Fruit fly (Drosophila melanogaster) whole organism, embryonic: ENCODE measurements around the gene CG17300.

Experiments
- Abd-B ChIP-seq: fragments of 200-800 bp; sonication (Bioruptor generic); optimal IDR thresholded peaks from 2 replicates; lab custom pipeline; 2018; ENCODE audit warnings: missing biosample characterization, mild to moderate bottlenecking, missing genetic modification characterization, moderate library complexity
- BEAF-32 ChIP-seq: fragments of 200-800 bp; sonication (Bioruptor generic); optimal IDR thresholded peaks from 3 replicates; lab custom pipeline; 2017; ENCODE audit warnings: missing biosample characterization, missing genetic modification characterization, mild to moderate bottlenecking, moderate library complexity, missing genetic modification reagents
- Bgb ChIP-seq: fragments of 200-800 bp; sonication (Bioruptor generic); IDR thresholded peaks from 2 replicates; pipeline ENCODE4 v1.3.6; 2022; ENCODE audit warnings: missing biosample characterization, missing genetic modification characterization; ENCODE audit not compliant: partially characterized antibody
- Bteb2 ChIP-seq: fragments of 200-800 bp; sonication (Bioruptor generic); optimal IDR thresholded peaks from 2 replicates; lab custom pipeline; 2016; ENCODE audit warnings: missing biosample characterization, missing genetic modification characterization
- CG11723 ChIP-seq: fragments of 200-800 bp; sonication (Bioruptor generic); optimal IDR thresholded peaks from 2 replicates; lab custom pipeline; 2017; ENCODE audit warnings: missing biosample characterization, mild to moderate bottlenecking, missing genetic modification characterization
- CG12659 ChIP-seq: fragments of 200-800 bp; sonication (Bioruptor generic); optimal IDR thresholded peaks from 3 replicates; lab custom pipeline; 2017; ENCODE audit warnings: mild to moderate bottlenecking, missing biosample characterization, missing genetic modification reagents, missing genetic modification characterization
- CG12942 ChIP-seq: fragments of 200-800 bp; sonication (Bioruptor generic); optimal IDR thresholded peaks from 3 replicates; lab custom pipeline; 2016; ENCODE audit warnings: missing biosample characterization, missing genetic modification characterization
- CG13624 ChIP-seq: fragments of 200-800 bp; sonication (Bioruptor generic); optimal IDR thresholded peaks from 2 replicates; lab custom pipeline; 2016; ENCODE audit warnings: missing biosample characterization, missing genetic modification characterization
- CG14014 ChIP-seq: fragments of 200-800 bp; sonication (Bioruptor generic); IDR thresholded peaks from 2 replicates; pipeline ENCODE4 v1.3.6; 2022; ENCODE audit warnings: missing biosample characterization, missing genetic modification characterization
- CG15073 ChIP-seq: fragments of 200-800 bp; sonication (Bioruptor generic); optimal IDR thresholded peaks from 2 replicates; lab custom pipeline; 2016; ENCODE audit warnings: missing biosample characterization, missing genetic modification characterization
- CG17568 ChIP-seq: fragments of 200-800 bp; sonication (Bioruptor generic); optimal IDR thresholded peaks from 2 replicates; lab custom pipeline; 2018; ENCODE audit warnings: missing biosample characterization, mild to moderate bottlenecking, missing genetic modification characterization, moderate library complexity
- CG17829 ChIP-seq: fragments of 200-800 bp; optimal IDR thresholded peaks from 2 replicates; lab custom pipeline; 2019; ENCODE audit warnings: missing biosample characterization, mild to moderate bottlenecking, missing genetic modification characterization, moderate library complexity
- CG2199 ChIP-seq: fragments of 200-800 bp; sonication (Bioruptor generic); IDR thresholded peaks from 3 replicates; pipeline ENCODE4 v1.3.6; 2022; ENCODE audit warnings: missing biosample characterization, missing genetic modification characterization
- CG31365 ChIP-seq: fragments of 200-800 bp; sonication (Bioruptor generic); optimal IDR thresholded peaks from 2 replicates; lab custom pipeline; 2018; ENCODE audit warnings: missing biosample characterization, mild to moderate bottlenecking, missing genetic modification characterization
- CG4328 ChIP-seq: fragments of 200-800 bp; sonication (Bioruptor generic); optimal IDR thresholded peaks from 3 replicates; lab custom pipeline; 2017; ENCODE audit warnings: missing biosample characterization, missing genetic modification reagents, missing genetic modification characterization
- CG43689 ChIP-seq: fragments of 200-800 bp; sonication (Bioruptor generic); IDR thresholded peaks from 2 replicates; pipeline ENCODE4 v1.3.6; 2022; ENCODE audit warnings: missing biosample characterization, missing genetic modification characterization
- CG4617 ChIP-seq: fragments of 200-800 bp; sonication (Bioruptor generic); optimal IDR thresholded peaks from 3 replicates; lab custom pipeline; 2016; ENCODE audit warnings: missing biosample characterization, missing genetic modification characterization, borderline replicate concordance
- CG7786 ChIP-seq: fragments of 200-800 bp; sonication (Bioruptor generic); optimal IDR thresholded peaks from 2 replicates; lab custom pipeline; 2016; ENCODE audit warnings: missing biosample characterization, missing genetic modification characterization
- CG8281 ChIP-seq: fragments of 200-800 bp; sonication (Bioruptor generic); optimal IDR thresholded peaks from 2 replicates; lab custom pipeline; 2018; ENCODE audit warnings: missing biosample characterization, mild to moderate bottlenecking, missing genetic modification characterization, moderate library complexity
- CG9817 ChIP-seq: fragments of 200-800 bp; sonication (Bioruptor generic); optimal IDR thresholded peaks from 2 replicates; lab custom pipeline; 2018; ENCODE audit warnings: missing biosample characterization, mild to moderate bottlenecking, missing genetic modification characterization, moderate library complexity
- Chrac-16 ChIP-seq: fragments of 200-800 bp; sonication (Bioruptor generic); optimal IDR thresholded peaks from 3 replicates; lab custom pipeline; 2016; ENCODE audit warnings: missing biosample characterization, missing genetic modification characterization
- Doc2 ChIP-seq: fragments of 200-800 bp; sonication (Bioruptor generic); IDR thresholded peaks from 2 replicates; pipeline ENCODE4 v1.3.6; 2022; ENCODE audit warnings: missing biosample characterization, missing genetic modification characterization
- E2f2 ChIP-seq: fragments of 200-800 bp; sonication (Bioruptor generic); IDR thresholded peaks from 2 replicates; pipeline ENCODE4 v1.3.6; 2022; ENCODE audit warnings: missing biosample characterization, missing genetic modification characterization
- Ets97D ChIP-seq: fragments of 200-800 bp; sonication (Bioruptor generic); optimal IDR thresholded peaks from 3 replicates; lab custom pipeline; 2016; ENCODE audit warnings: missing biosample characterization, missing genetic modification characterization
- Gsc ChIP-seq: fragments of 200-800 bp; sonication (Bioruptor generic); IDR thresholded peaks from 2 replicates; pipeline ENCODE4 v1.3.6; 2022; ENCODE audit warnings: missing biosample characterization, missing genetic modification characterization
- HLH3B ChIP-seq: fragments of 200-800 bp; sonication (Bioruptor generic); IDR thresholded peaks from 2 replicates; pipeline ENCODE4 v1.3.6; 2022; ENCODE audit warnings: missing biosample characterization, missing genetic modification characterization
- Mes4 ChIP-seq: fragments of 200-800 bp; sonication (Bioruptor generic); optimal IDR thresholded peaks from 2 replicates; lab custom pipeline; 2016; ENCODE audit warnings: missing biosample characterization, missing genetic modification characterization
- NFAT ChIP-seq: fragments of 200-800 bp; sonication (Bioruptor generic); IDR thresholded peaks from 2 replicates; pipeline ENCODE4 v1.3.6; 2022; ENCODE audit warnings: missing biosample characterization, missing genetic modification characterization
- Rx ChIP-seq: fragments of 200-800 bp; sonication (Bioruptor generic); IDR thresholded peaks from 2 replicates; pipeline ENCODE4 v1.3.6; 2022; ENCODE audit warnings: missing biosample characterization, missing genetic modification characterization
- Tbp ChIP-seq: fragments of >200 bp; optimal IDR thresholded peaks from 2 replicates; lab custom pipeline; 2018; ENCODE audit warnings: missing biosample characterization, missing genetic modification characterization
- Vsx1 ChIP-seq: fragments of 200-800 bp; sonication (Bioruptor generic); optimal IDR thresholded peaks from 2 replicates; lab custom pipeline; 2017; ENCODE audit warnings: missing biosample characterization, mild to moderate bottlenecking, missing genetic modification characterization, missing genetic modification reagents
- btn ChIP-seq: fragments of 200-800 bp; sonication (Bioruptor generic); optimal IDR thresholded peaks from 2 replicates; lab custom pipeline; 2016; ENCODE audit warnings: missing biosample characterization, missing genetic modification characterization
- caup ChIP-seq: fragments of 200-800 bp; sonication (Bioruptor generic); optimal IDR thresholded peaks from 3 replicates; lab custom pipeline; 2017; ENCODE audit warnings: missing biosample characterization, mild to moderate bottlenecking, missing genetic modification characterization, moderate library complexity; ENCODE audit not compliant: severe bottlenecking
- croc ChIP-seq: fragments of 200-800 bp; sonication (Bioruptor generic); conservative IDR thresholded peaks from 3 replicates; pipeline ENCODE4 v1.3.6; 2022; ENCODE audit warnings: missing biosample characterization, missing genetic modification characterization
- crol ChIP-seq: fragments of 200-800 bp; sonication (Bioruptor generic); IDR thresholded peaks from 2 replicates; pipeline ENCODE4 v1.3.6; 2022; ENCODE audit warnings: missing biosample characterization, missing genetic modification characterization
- exex ChIP-seq: fragments of 200-800 bp; sonication (Bioruptor generic); optimal IDR thresholded peaks from 4 replicates; lab custom pipeline; 2018; ENCODE audit warnings: missing biosample characterization, mild to moderate bottlenecking, missing genetic modification characterization, moderate library complexity
- inv ChIP-seq: fragments of 200-800 bp; sonication (Bioruptor generic); IDR thresholded peaks from 2 replicates; pipeline ENCODE4 v1.3.6; 2022; ENCODE audit warnings: missing biosample characterization, missing genetic modification characterization; ENCODE audit not compliant: partially characterized antibody
- lola ChIP-seq, 3 experiments: fragments of >200 bp in 2 of 3; fragments of 200-800 bp in 1 of 3; sonication (Bioruptor generic) in 1 of 3; optimal IDR thresholded peaks; 2 replicates each; lab custom pipeline; 2017 to 2019; ENCODE audit warnings: missing biosample characterization in 3 of 3, missing genetic modification characterization in 3 of 3, mild to moderate bottlenecking in 1 of 3, moderate library complexity in 1 of 3
- nerfin-1 ChIP-seq: fragments of 200-800 bp; sonication (Bioruptor generic); optimal IDR thresholded peaks from 3 replicates; lab custom pipeline; 2019; ENCODE audit warnings: missing biosample characterization, mild to moderate bottlenecking, missing genetic modification characterization, moderate library complexity
- otp ChIP-seq: fragments of 200-800 bp; sonication (Bioruptor generic); IDR thresholded peaks from 3 replicates; pipeline ENCODE4, ENCODE4 v1.3.6; 2022; ENCODE audit warnings: missing biosample characterization, missing genetic modification characterization
- rib ChIP-seq: fragments of 200-800 bp; sonication (Bioruptor generic); IDR thresholded peaks from 2 replicates; pipeline ENCODE4 v1.3.6; 2022; ENCODE audit warnings: missing biosample characterization, missing genetic modification characterization
- row ChIP-seq: fragments of 200-800 bp; sonication (Bioruptor generic); IDR thresholded peaks from 3 replicates; pipeline ENCODE4 v1.3.6; 2022; ENCODE audit warnings: missing biosample characterization, missing genetic modification characterization
- schlank ChIP-seq: fragments of 200-800 bp; sonication (Bioruptor generic); optimal IDR thresholded peaks from 2 replicates; lab custom pipeline; 2018; ENCODE audit warnings: missing biosample characterization, mild to moderate bottlenecking, missing genetic modification characterization
- shn ChIP-seq: fragments of 200-800 bp; sonication (Bioruptor generic); optimal IDR thresholded peaks from 3 replicates; lab custom pipeline; 2016; ENCODE audit warnings: missing biosample characterization, missing genetic modification characterization
- sim ChIP-seq: fragments of 200-800 bp; sonication (Bioruptor generic); IDR thresholded peaks from 2 replicates; pipeline ENCODE4 v1.3.6; 2022; ENCODE audit warnings: missing biosample characterization, missing genetic modification characterization
- sna ChIP-seq: fragments of 200-800 bp; sonication (Bioruptor generic); IDR thresholded peaks from 2 replicates; pipeline ENCODE4 v1.3.6; 2022; ENCODE audit warnings: missing biosample characterization, missing genetic modification characterization; ENCODE audit not compliant: partially characterized antibody
- ssp ChIP-seq: fragments of 200-800 bp; sonication (Bioruptor generic); IDR thresholded peaks from 2 replicates; pipeline ENCODE4 v1.3.6; 2022; ENCODE audit warnings: missing biosample characterization, missing genetic modification characterization
- tio ChIP-seq: fragments of 200-800 bp; sonication (Bioruptor generic); optimal IDR thresholded peaks from 2 replicates; lab custom pipeline; 2017; ENCODE audit warnings: missing biosample characterization, missing genetic modification characterization, inconsistent platforms
- vfl ChIP-seq: fragments of 200-800 bp; sonication (Bioruptor generic); optimal IDR thresholded peaks from 2 replicates; lab custom pipeline; 2016; ENCODE audit warnings: missing biosample characterization, missing genetic modification characterization

The CG17300 gene

dm6 chr3L:13044335-13044814, 42.7 kb downstream of the CG17300 start, which contains the start of gene Syx13 (continued):
- TF ChIP-seq CG2199 (GFP tag; lab: Robert Waterston, UW) (peak; percentile 71; the same call in 1 of the 3 replicates), Abd-B (GFP tag; lab: Kevin White, UChicago) (no peak), CG13624 (GFP tag; lab: Kevin White, UChicago) (no peak), tio (GFP tag; lab: Kevin White, UChicago) (no peak), Rx (GFP tag; lab: Robert Waterston, UW) (no peak), Bteb2 (GFP tag; lab: Kevin White, UChicago) (no peak), Doc2 (GFP tag; lab: Robert Waterston, UW) (no peak), CG8281 (tag; lab: Kevin White, UChicago) (no peak), Bgb (GFP tag; lab: Robert Waterston, UW) (peak; percentile 85), schlank (tag; lab: Kevin White, UChicago) (no peak), HLH3B (no peak), nerfin-1 (tag; lab: Kevin White, UChicago) (peak; percentile 66), croc (GFP tag; lab: Robert Waterston, UW) (no peak), Mes4 (no peak), Ets97D (GFP tag; lab: Kevin White, UChicago) (peak; percentile 21), otp (no peak), inv (GFP tag; lab: Robert Waterston, UW) (peak; percentile 73), lola (GFP tag; optimal IDR thresholded peaks at IDR 0.05; lab: Kevin White, UChicago) (no peak), E2f2 (GFP tag; lab: Robert Waterston, UW) (peak; percentile 82), crol (GFP tag; lab: Robert Waterston, UW) (peak; percentile 92), exex (peak; percentile 5), CG15073 (GFP tag; lab: Kevin White, UChicago) (no peak), Tbp (GFP tag; lab: Kevin White, UChicago) (no peak), CG17568 (GFP tag; lab: Kevin White, UChicago) (no peak), Vsx1 (GFP tag; lab: Kevin White, UChicago) (no peak), sim (no peak), NFAT (GFP tag; lab: Robert Waterston, UW) (no peak), CG4328 (GFP tag; lab: Kevin White, UChicago) (no peak), CG4617 (peak; percentile 84), CG9817 (no peak), BEAF-32 (GFP tag; lab: Kevin White, UChicago) (peak; percentile 84), sna (GFP tag; lab: Robert Waterston, UW) (peak; percentile 78), caup (GFP tag; lab: Kevin White, UChicago) (peak; percentile 24), CG31365 (tag; lab: Kevin White, UChicago) (no peak)

dm6 chr3L:13041292-13042067, 45.6 kb downstream of the CG17300 start, which contains the start of gene RpS4:
Gene RpS4, plus strand, starts transcription at chr3L:13041756.
- TF ChIP-seq CG11723 (peak; percentile 93), btn (peak; percentile 84), vfl (GFP tag; lab: Kevin White, UChicago) (peak; percentile 82), shn (GFP tag; lab: Kevin White, UChicago) (peak; percentile 73), Chrac-16 (peak; percentile 46), rib (peak; percentile 83), CG12942 (GFP tag; lab: Kevin White, UChicago) (peak; percentile 54), CG7786 (GFP tag; lab: Kevin White, UChicago) (peak; percentile 72), CG4328 (GFP tag; lab: Kevin White, UChicago) (peak; percentile 93), row (peak; percentile 92), CG43689 (GFP tag; lab: Robert Waterston, UW) (peak; percentile 72; the same call in 1 of the 2 replicates), CG12659 (GFP tag; lab: Kevin White, UChicago) (peak; percentile 95), ssp (GFP tag; lab: Robert Waterston, UW) (peak; percentile 91), caup (GFP tag; lab: Kevin White, UChicago) (peak; percentile 98), CG14014 (GFP tag; lab: Robert Waterston, UW) (peak; percentile 89), Gsc (no peak), CG17829 (tag; lab: Kevin White, UChicago) (peak; percentile 72)
